Fruit fly (Drosophila melanogaster): ENCODE data around the gene CG9806.
A peak's percentile ranks its signal among the peaks of the same experiment; 100 is the strongest.

CG9806 gene

dm6 chrX:10620144-10621005 lies 6.5 kb downstream of the CG9806 start, which contains the start of gene CG43347 (continued):
- no peak for TF ChIP-seq ato (GFP tag; IDR thresholded peaks at IDR 0.05; ENCODE audit: partially characterized antibody)
- no peak for TF ChIP-seq fru (optimal IDR thresholded peaks at IDR 0.05)
- TF ChIP-seq CG33213 (GFP tag; optimal IDR thresholded peaks at IDR 0.05), result no peak
- TF ChIP-seq luna (GFP tag; optimal IDR thresholded peaks at IDR 0.05), result no peak
- peak; percentile 47 for TF ChIP-seq CG10267 (tag; optimal IDR thresholded peaks at IDR 0.05)
- no peak for TF ChIP-seq unc-4 (GFP tag; IDR thresholded peaks at IDR 0.05; ENCODE audit: partially characterized antibody)
- no peak for TF ChIP-seq otp (GFP tag; IDR thresholded peaks at IDR 0.05)
- TF ChIP-seq abd-A (tag; optimal IDR thresholded peaks at IDR 0.05), result peak; percentile 43
- no peak for TF ChIP-seq CG8089 (GFP tag; optimal IDR thresholded peaks at IDR 0.05)
- no peak for TF ChIP-seq MESR4 (GFP tag; optimal IDR thresholded peaks at IDR 0.05)
- TF ChIP-seq Atf3 (GFP tag; optimal IDR thresholded peaks at IDR 0.05), result no peak
- TF ChIP-seq Mad (GFP tag; optimal IDR thresholded peaks at IDR 0.05), result no peak
- TF ChIP-seq tx (GFP tag; optimal IDR thresholded peaks at IDR 0.05), result no peak
- TF ChIP-seq caup (GFP tag; optimal IDR thresholded peaks at IDR 0.05; ENCODE audit: severe bottlenecking), result peak; percentile 79
- no peak for TF ChIP-seq Stat92E (GFP tag; optimal IDR thresholded peaks at IDR 0.05)
- TF ChIP-seq crol (GFP tag; IDR thresholded peaks at IDR 0.05), result peak; percentile 63
- TF ChIP-seq gcm (GFP tag; optimal IDR thresholded peaks at IDR 0.05), result peak; percentile 55
- no peak for TF ChIP-seq ase (GFP tag; IDR thresholded peaks at IDR 0.05)
- no peak for TF ChIP-seq Sin3A (optimal IDR thresholded peaks at IDR 0.05)
- no peak for TF ChIP-seq CG2129 (GFP tag; IDR thresholded peaks at IDR 0.05; ENCODE audit: partially characterized antibody)
- TF ChIP-seq CG7271 (tag; optimal IDR thresholded peaks at IDR 0.05), result no peak
- TF ChIP-seq CG17612 (GFP tag; IDR thresholded peaks at IDR 0.05), result no peak
- no peak for TF ChIP-seq Doc3 (GFP tag; IDR thresholded peaks at IDR 0.05; ENCODE audit: partially characterized antibody)
- no peak for TF ChIP-seq CG4282 (GFP tag; optimal IDR thresholded peaks at IDR 0.05)
- TF ChIP-seq p53 (GFP tag; optimal IDR thresholded peaks at IDR 0.05), result no peak
- 0 out of 3 replicates have a peak, but pooled peaks have one; percentile 20 for TF ChIP-seq C15 (GFP tag; IDR thresholded peaks at IDR 0.05)
- TF ChIP-seq Vsx1 (GFP tag; optimal IDR thresholded peaks at IDR 0.05), result peak; percentile 33
- TF ChIP-seq CG31388 (GFP tag; optimal IDR thresholded peaks at IDR 0.05), result no peak
- peak; percentile 29 for TF ChIP-seq Nf-YB (GFP tag; optimal IDR thresholded peaks at IDR 0.05)
- no peak for TF ChIP-seq knrl (GFP tag; IDR thresholded peaks at IDR 0.05; ENCODE audit: partially characterized antibody)
- no peak for TF ChIP-seq sc (optimal IDR thresholded peaks at IDR 0.05)
- TF ChIP-seq sc (GFP tag; optimal IDR thresholded peaks at IDR 0.05), result peak; percentile 38
- TF ChIP-seq jing (GFP tag; optimal IDR thresholded peaks at IDR 0.05), result peak; percentile 11
- peak; percentile 55; the same call in 1 of the 2 replicates for TF ChIP-seq ara (GFP tag; IDR thresholded peaks at IDR 0.05)
- no peak for TF ChIP-seq Dref (GFP tag; IDR thresholded peaks at IDR 0.05)
- no peak for TF ChIP-seq Opbp (GFP tag; IDR thresholded peaks at IDR 0.05; ENCODE audit: partially characterized antibody)
- no peak for TF ChIP-seq CG2199 (GFP tag; IDR thresholded peaks at IDR 0.05)
- TF ChIP-seq toy (GFP tag; IDR thresholded peaks at IDR 0.05), result no peak
- TF ChIP-seq nau (GFP tag; optimal IDR thresholded peaks at IDR 0.05), result peak; percentile 62
- peak; percentile 68 for TF ChIP-seq CG18262 (tag; optimal IDR thresholded peaks at IDR 0.05)
- no peak for TF ChIP-seq disco-r (GFP tag; optimal IDR thresholded peaks at IDR 0.05)
- no peak for TF ChIP-seq zen2 (GFP tag; IDR thresholded peaks at IDR 0.05; ENCODE audit: partially characterized antibody)
- TF ChIP-seq Aef1 (GFP tag; IDR thresholded peaks at IDR 0.05), result peak; percentile 32; the same call in 1 of the 3 replicates
- peak; percentile 10 for TF ChIP-seq mam (GFP tag; optimal IDR thresholded peaks at IDR 0.05)
- no peak for TF ChIP-seq CG30431 (GFP tag; optimal IDR thresholded peaks at IDR 0.05)
- peak; percentile 42 for TF ChIP-seq CG1233 (GFP tag; optimal IDR thresholded peaks at IDR 0.05)
- peak; percentile 66 for TF ChIP-seq Ptx1 (GFP tag; IDR thresholded peaks at IDR 0.05)
- peak; percentile 45; the same call in 1 of the 3 replicates for TF ChIP-seq ken (GFP tag; IDR thresholded peaks at IDR 0.05)
- TF ChIP-seq lbe (GFP tag; optimal IDR thresholded peaks at IDR 0.05), result no peak
